Worm (Caenorhabditis elegans): ENCODE data around the gene metl-9.

metl-9 gene

ce11 chrX:5209429-5209828 is 30.5 kb upstream of the metl-9 start:
- TF ChIP-seq ets-7 (tag; optimal IDR thresholded peaks at IDR 0.05) (no peak), pes-1 (GFP tag; IDR thresholded peaks at IDR 0.05) (no peak), hmg-4 (GFP tag; optimal IDR thresholded peaks at IDR 0.05) (no peak), flt-1 (GFP tag; IDR thresholded peaks at IDR 0.05) (no peak), tbx-37 (GFP tag; conservative IDR thresholded peaks at IDR 0.05) (no peak), aly-1 (tag; optimal IDR thresholded peaks at IDR 0.05) (no peak), F13C5.2 (tag; optimal IDR thresholded peaks at IDR 0.05) (no peak), tbx-11 (GFP tag; IDR thresholded peaks at IDR 0.05) (no peak), hnd-1 (tag; optimal IDR thresholded peaks at IDR 0.05) (no peak)

ce11 chrX:5208831-5209230 is 29.9 kb upstream of the metl-9 start:
- TF ChIP-seq tra-4 (tag; optimal IDR thresholded peaks at IDR 0.05) (no peak), ceh-36 (tag; optimal IDR thresholded peaks at IDR 0.05) (no peak), tbx-37 (GFP tag; conservative IDR thresholded peaks at IDR 0.05) (no peak), hmg-4 (GFP tag; optimal IDR thresholded peaks at IDR 0.05) (no peak), aly-1 (tag; optimal IDR thresholded peaks at IDR 0.05) (no peak), tbx-11 (GFP tag; IDR thresholded peaks at IDR 0.05) (no peak), ama-1 (optimal IDR thresholded peaks at IDR 0.05) (no peak), scrt-1 (GFP tag; IDR thresholded peaks at IDR 0.05) (no peak), B0310.2 (tag; optimal IDR thresholded peaks at IDR 0.05) (no peak), ceh-13 (GFP tag; optimal IDR thresholded peaks at IDR 0.05) (no peak), pes-1 (GFP tag; IDR thresholded peaks at IDR 0.05) (no peak), sea-1 (GFP tag; conservative IDR thresholded peaks at IDR 0.05) (no peak), hnd-1 (tag; optimal IDR thresholded peaks at IDR 0.05) (no peak), flt-1 (GFP tag; IDR thresholded peaks at IDR 0.05) (no peak), ets-7 (tag; optimal IDR thresholded peaks at IDR 0.05) (no peak)

ce11 chrX:5208326-5208725 is 29.4 kb upstream of the metl-9 start:
- TF ChIP-seq ceh-13 (GFP tag; optimal IDR thresholded peaks at IDR 0.05) = no peak
- TF ChIP-seq ets-7 (tag; optimal IDR thresholded peaks at IDR 0.05) = no peak
- no peak for TF ChIP-seq ceh-36 (tag; optimal IDR thresholded peaks at IDR 0.05)
- TF ChIP-seq hmbx-1 (tag; optimal IDR thresholded peaks at IDR 0.05) = no peak
- no peak for TF ChIP-seq hmg-4 (GFP tag; optimal IDR thresholded peaks at IDR 0.05)
- no peak for TF ChIP-seq hnd-1 (tag; optimal IDR thresholded peaks at IDR 0.05)
- no peak for TF ChIP-seq tbx-11 (GFP tag; IDR thresholded peaks at IDR 0.05)
- no peak for TF ChIP-seq B0310.2 (tag; optimal IDR thresholded peaks at IDR 0.05)

ce11 chrX:5207819-5208218 is 28.9 kb upstream of the metl-9 start:
- no peak for TF ChIP-seq ceh-36 (tag; optimal IDR thresholded peaks at IDR 0.05)
- TF ChIP-seq ama-1 (optimal IDR thresholded peaks at IDR 0.05) = no peak
- no peak for TF ChIP-seq scrt-1 (GFP tag; IDR thresholded peaks at IDR 0.05)
- no peak for TF ChIP-seq ets-7 (tag; optimal IDR thresholded peaks at IDR 0.05)
- no peak for TF ChIP-seq flt-1 (GFP tag; IDR thresholded peaks at IDR 0.05)
- TF ChIP-seq hnd-1 (tag; optimal IDR thresholded peaks at IDR 0.05) = no peak
- no peak for TF ChIP-seq pes-1 (GFP tag; IDR thresholded peaks at IDR 0.05)
- no peak for TF ChIP-seq sea-1 (GFP tag; conservative IDR thresholded peaks at IDR 0.05)
- no peak for TF ChIP-seq B0310.2 (tag; optimal IDR thresholded peaks at IDR 0.05)
- TF ChIP-seq ceh-13 (GFP tag; optimal IDR thresholded peaks at IDR 0.05) = no peak
- no peak for TF ChIP-seq hmg-4 (GFP tag; optimal IDR thresholded peaks at IDR 0.05)
- no peak for TF ChIP-seq tbx-37 (GFP tag; conservative IDR thresholded peaks at IDR 0.05)

ce11 chrX:5205561-5205960 is 26.6 kb upstream of the metl-9 start, which contains the start of gene H28G03.2:
H28G03.2 (plus strand) TSS chrX:5205760.
- TF ChIP-seq aly-1 (tag; optimal IDR thresholded peaks at IDR 0.05) (peak; percentile 64), hmg-4 (GFP tag; optimal IDR thresholded peaks at IDR 0.05) (peak; percentile 71), F13C5.2 (tag; optimal IDR thresholded peaks at IDR 0.05) (no peak), ets-7 (tag; optimal IDR thresholded peaks at IDR 0.05) (peak; percentile 28)

- TF ChIP-seq aly-1 (tag; optimal IDR thresholded peaks at IDR 0.05) = no peak
These were observed 24.0 kb upstream of the metl-9 start for ce11 chrX:5202923-5203322.

ce11 chrX:5202399-5202798 is 23.4 kb upstream of the metl-9 start:
- TF ChIP-seq tbx-37 (GFP tag; conservative IDR thresholded peaks at IDR 0.05) = no peak
- no peak for TF ChIP-seq F13C5.2 (tag; optimal IDR thresholded peaks at IDR 0.05)
- no peak for TF ChIP-seq flt-1 (GFP tag; IDR thresholded peaks at IDR 0.05)
- TF ChIP-seq hmbx-1 (tag; optimal IDR thresholded peaks at IDR 0.05) = no peak
- TF ChIP-seq aly-1 (tag; optimal IDR thresholded peaks at IDR 0.05) = no peak
- TF ChIP-seq B0310.2 (tag; optimal IDR thresholded peaks at IDR 0.05) = no peak
- no peak for TF ChIP-seq tra-4 (tag; optimal IDR thresholded peaks at IDR 0.05)
- TF ChIP-seq ama-1 (optimal IDR thresholded peaks at IDR 0.05) = no peak
- TF ChIP-seq scrt-1 (GFP tag; IDR thresholded peaks at IDR 0.05) = no peak
- no peak for TF ChIP-seq pes-1 (GFP tag; IDR thresholded peaks at IDR 0.05)
- no peak for TF ChIP-seq sea-1 (GFP tag; conservative IDR thresholded peaks at IDR 0.05)
- no peak for TF ChIP-seq ceh-13 (GFP tag; optimal IDR thresholded peaks at IDR 0.05)
- TF ChIP-seq hnd-1 (tag; optimal IDR thresholded peaks at IDR 0.05) = no peak
- no peak for TF ChIP-seq ceh-36 (tag; optimal IDR thresholded peaks at IDR 0.05)
- TF ChIP-seq tbx-11 (GFP tag; IDR thresholded peaks at IDR 0.05) = no peak
- TF ChIP-seq hmg-4 (GFP tag; optimal IDR thresholded peaks at IDR 0.05) = no peak
- no peak for TF ChIP-seq ets-7 (tag; optimal IDR thresholded peaks at IDR 0.05)

ce11 chrX:5201860-5202259 is 22.9 kb upstream of the metl-9 start:
- no peak for TF ChIP-seq ceh-13 (GFP tag; optimal IDR thresholded peaks at IDR 0.05)
- TF ChIP-seq flt-1 (GFP tag; IDR thresholded peaks at IDR 0.05) = no peak
- no peak for TF ChIP-seq scrt-1 (GFP tag; IDR thresholded peaks at IDR 0.05)
- TF ChIP-seq aly-1 (tag; optimal IDR thresholded peaks at IDR 0.05) = no peak
